Worm (Caenorhabditis elegans) whole organism, L1 larva: Measurements from ENCODE around the gene snpn-1.

ENCODE experiments used
- fkh-8 ChIP-seq: sonication (generic microtip); optimal IDR thresholded peaks from 2 replicates; lab custom pipeline; 2016; ENCODE audit warnings: mild to moderate bottlenecking, missing genetic modification characterization, missing compliant biosample characterization
- lin-39 ChIP-seq: fragments of 150-350 bp; optimal IDR thresholded peaks from 2 replicates; lab custom pipeline; 2014; ENCODE audit warnings: missing biosample characterization, missing genetic modification reagents, missing genetic modification characterization
- mef-2 ChIP-seq: fragments of 150-350 bp; optimal IDR thresholded peaks from 2 replicates; lab custom pipeline; 2014; ENCODE audit warnings: missing biosample characterization, missing genetic modification characterization
- snu-23 ChIP-seq: sonication (generic microtip); optimal IDR thresholded peaks from 2 replicates; lab custom pipeline; 2016; ENCODE audit warnings: missing genetic modification characterization, missing compliant biosample characterization
- zag-1 ChIP-seq: fragments of 150-350 bp; optimal IDR thresholded peaks from 2 replicates; lab custom pipeline; 2014; ENCODE audit warnings: missing biosample characterization, missing genetic modification characterization

- TF ChIP-seq lin-39 (tag; lab: Kevin White, UChicago) (no peak), mef-2 (tag; lab: Kevin White, UChicago) (no peak), zag-1 (tag; lab: Kevin White, UChicago) (no peak), fkh-8 (tag; lab: Kevin White, UChicago) (no peak), snu-23 (GFP tag; lab: Kevin White, UChicago) (no peak)
These were observed 4.4 kb downstream of the snpn-1 start for ce11 chrIV:5086243-5086960.
